Worm (Caenorhabditis elegans) whole organism, midembryonic: Measurements from ENCODE around the gene fbxc-54.

Experiments
- cog-1 ChIP-seq: sonication (generic microtip); optimal IDR thresholded peaks from 2 replicates; lab custom pipeline; 2016; ENCODE audit warnings: missing genetic modification characterization, missing compliant biosample characterization
- flt-1 ChIP-seq: fragments of 200-800 bp; sonication (Bioruptor generic); IDR thresholded peaks from 2 replicates; pipeline ENCODE4 v1.3.6; 2022; ENCODE audit warnings: missing genetic modification characterization, missing compliant biosample characterization

DNA sequence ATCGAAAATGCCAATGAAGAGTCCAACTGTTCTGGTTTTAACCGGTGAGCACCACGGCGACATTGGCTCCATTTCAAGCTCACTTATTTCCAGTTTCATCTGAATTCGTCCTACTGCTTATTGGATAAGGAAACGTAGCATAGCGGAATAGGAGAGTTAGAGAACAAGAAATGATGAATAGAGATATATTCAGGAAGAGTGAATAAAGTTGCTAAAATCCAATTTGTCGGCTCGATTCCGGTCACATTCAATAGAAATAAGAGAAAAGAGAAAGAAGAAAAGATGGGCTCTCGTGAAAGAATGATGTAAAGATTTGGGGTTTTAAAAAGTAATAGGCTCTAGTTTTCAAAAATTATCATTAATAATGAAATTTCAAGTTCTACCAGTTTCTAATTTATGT lies 41.8 kb downstream of the fbxc-54 start:
- no peak for TF ChIP-seq cog-1 (tag; lab: Kevin White, UChicago)
- TF ChIP-seq flt-1 (GFP tag; lab: Robert Waterston, UW), result no peak
